Worm (Caenorhabditis elegans) whole organism, late embryonic: ENCODE data around the gene F17C11.13.

Experiments
- ets-4 ChIP-seq: sonication (generic microtip); optimal IDR thresholded peaks from 2 replicates; lab custom pipeline; 2016; ENCODE audit warnings: missing genetic modification characterization, missing compliant biosample characterization
- hlh-8 ChIP-seq: sonication (generic microtip); optimal IDR thresholded peaks from 2 replicates; lab custom pipeline; 2016; ENCODE audit warnings: missing genotype, missing genetic modification characterization, missing compliant biosample characterization

DNA sequence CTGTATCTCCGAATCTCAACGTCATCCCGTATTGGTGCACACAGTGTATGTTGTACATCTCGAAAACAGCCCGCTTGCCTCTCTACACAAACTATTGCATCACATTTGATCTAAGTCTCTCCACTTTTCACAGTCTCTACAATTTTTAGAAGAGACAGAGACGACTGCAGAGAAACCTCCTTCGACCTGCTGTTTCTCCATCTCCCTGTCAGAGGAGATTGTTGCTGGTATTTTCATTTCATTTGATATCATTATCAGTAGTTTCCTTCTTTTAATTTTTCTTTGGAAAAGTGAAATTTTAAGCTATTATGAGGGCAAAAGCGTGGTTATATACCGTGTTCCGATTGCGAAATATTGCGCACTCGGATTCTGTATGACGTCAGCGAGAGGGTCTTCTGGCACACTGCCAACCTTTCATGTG, 15.1 kb upstream of the F17C11.13 start:
- TF ChIP-seq ets-4 (tag; lab: Kevin White, UChicago) (no peak), hlh-8 (tag; lab: Kevin White, UChicago) (no peak)
